Worm (Caenorhabditis elegans) whole organism, L1 larva: ENCODE measurements around the gene R03D7.15.

Experiments used
- C04F5.9 ChIP-seq: sonication (generic microtip); optimal IDR thresholded peaks from 2 replicates; lab custom pipeline; 2016; ENCODE audit warnings: missing genetic modification characterization, missing compliant biosample characterization
- C16A3.4 ChIP-seq: fragments of 150-350 bp; optimal IDR thresholded peaks from 2 replicates; lab custom pipeline; 2014; ENCODE audit warnings: missing biosample characterization, missing genetic modification characterization
- C34B4.2 ChIP-seq: sonication (generic microtip); optimal IDR thresholded peaks from 2 replicates; lab custom pipeline; 2017; ENCODE audit warnings: mild to moderate bottlenecking, missing genetic modification characterization, missing compliant biosample characterization
- F16B12.6 ChIP-seq: fragments of 150-350 bp; optimal IDR thresholded peaks from 2 replicates; lab custom pipeline; 2014; ENCODE audit warnings: missing biosample characterization, missing genetic modification characterization
- aha-1 ChIP-seq: fragments of 150-350 bp; optimal IDR thresholded peaks from 2 replicates; lab custom pipeline; 2014; ENCODE audit warnings: missing biosample characterization, missing genetic modification characterization
- alr-1 ChIP-seq: fragments of 200-800 bp; sonication (Bioruptor generic); optimal IDR thresholded peaks from 2 replicates; lab custom pipeline; 2018; ENCODE audit warnings: borderline replicate concordance, mild to moderate bottlenecking, missing genetic modification characterization, missing compliant biosample characterization
- blmp-1 ChIP-seq: fragments of 150-350 bp; optimal IDR thresholded peaks from 2 replicates; lab custom pipeline; 2014; ENCODE audit warnings: missing biosample characterization, missing genetic modification characterization
- ceh-8 ChIP-seq: fragments of 200-800 bp; sonication (Bioruptor generic); optimal IDR thresholded peaks from 2 replicates; lab custom pipeline; 2018; ENCODE audit warnings: mild to moderate bottlenecking, missing genetic modification characterization, moderate library complexity, missing compliant biosample characterization
- ceh-90 ChIP-seq: sonication (generic microtip); optimal IDR thresholded peaks from 2 replicates; lab custom pipeline; 2016; ENCODE audit warnings: missing genetic modification characterization, missing compliant biosample characterization
- ces-1 ChIP-seq: fragments of 150-350 bp; optimal IDR thresholded peaks from 2 replicates; lab custom pipeline; 2014; ENCODE audit warnings: missing biosample characterization, missing genetic modification reagents, missing genetic modification characterization
- dpl-1 ChIP-seq, 3 experiments: fragments of 150-350 bp in 2 of 3; sonication (generic microtip) in 1 of 3; optimal IDR thresholded peaks; 2 replicates each; lab custom pipeline; 2014 to 2017; ENCODE audit warnings: missing biosample characterization in 3 of 3, missing genetic modification characterization in 3 of 3, missing genetic modification reagents in 3 of 3
- dsc-1 ChIP-seq: sonication (generic microtip); optimal IDR thresholded peaks from 2 replicates; lab custom pipeline; 2016; ENCODE audit warnings: mild to moderate bottlenecking, missing genetic modification characterization, missing compliant biosample characterization
- egl-13 ChIP-seq: sonication (generic microtip); optimal IDR thresholded peaks from 2 replicates; lab custom pipeline; 2016; ENCODE audit warnings: missing genotype, missing genetic modification reagents, missing genetic modification characterization, missing compliant biosample characterization
- egl-27 ChIP-seq, 2 experiments: fragments of 150-350 bp in 1 of 2; sonication (generic microtip); optimal IDR thresholded peaks; 3 replicates each; lab custom pipeline; 2017 to 2018; ENCODE audit warnings: missing biosample characterization in 2 of 2, missing genetic modification characterization in 2 of 2, missing genetic modification reagents in 2 of 2
- elt-3 ChIP-seq, 6 experiments: fragments of 150-350 bp in 1 of 6; sonication (generic microtip); optimal IDR thresholded peaks; 2 replicates each; lab custom pipeline; 2017 to 2018; ENCODE audit warnings: missing biosample characterization in 6 of 6, missing genetic modification characterization in 6 of 6, inconsistent platforms in 1 of 6
- fkh-4 ChIP-seq: sonication (generic microtip); optimal IDR thresholded peaks from 2 replicates; lab custom pipeline; 2016; ENCODE audit warnings: missing compliant biosample characterization, missing genetic modification characterization, borderline replicate concordance
- fos-1 ChIP-seq: fragments of 150-350 bp; optimal IDR thresholded peaks from 2 replicates; lab custom pipeline; 2014; ENCODE audit warnings: missing biosample characterization, missing genetic modification characterization
- grh-1 ChIP-seq: fragments of 200-800 bp; sonication (Bioruptor generic); IDR thresholded peaks from 2 replicates; pipeline ENCODE4 v1.3.6; 2022; ENCODE audit warnings: missing genetic modification reagents, missing genetic modification characterization, missing compliant biosample characterization
- jun-1 ChIP-seq: fragments of 150-350 bp; optimal IDR thresholded peaks from 2 replicates; lab custom pipeline; 2014; ENCODE audit warnings: missing biosample characterization, missing genetic modification reagents, missing genetic modification characterization
- lin-13 ChIP-seq: fragments of 150-350 bp; optimal IDR thresholded peaks from 2 replicates; lab custom pipeline; 2014; ENCODE audit warnings: missing biosample characterization, missing genetic modification reagents, missing genetic modification characterization
- lin-14 ChIP-seq: fragments of 200-800 bp; sonication (Bioruptor generic); optimal IDR thresholded peaks from 2 replicates; lab custom pipeline; 2018; ENCODE audit warnings: mild to moderate bottlenecking, missing genetic modification characterization, moderate library complexity, missing compliant biosample characterization
- lin-15B ChIP-seq: fragments of 150-350 bp; sonication (generic microtip); optimal IDR thresholded peaks from 3 replicates; lab custom pipeline; 2014; ENCODE audit warnings: missing biosample characterization, missing genetic modification characterization
- lin-35 ChIP-seq, 2 experiments: fragments of 150-350 bp; optimal IDR thresholded peaks; 2 replicates each; lab custom pipeline; 2014; ENCODE audit warnings: missing biosample characterization in 2 of 2, missing genetic modification characterization in 2 of 2, missing genetic modification reagents in 2 of 2
- lin-39 ChIP-seq: fragments of 150-350 bp; optimal IDR thresholded peaks from 2 replicates; lab custom pipeline; 2014; ENCODE audit warnings: missing biosample characterization, missing genetic modification reagents, missing genetic modification characterization
- lsy-2 ChIP-seq, 2 experiments: fragments of 150-350 bp; optimal IDR thresholded peaks; 2 replicates each; lab custom pipeline; 2014; ENCODE audit warnings: missing biosample characterization in 2 of 2, missing genetic modification characterization in 2 of 2
- nhr-237 ChIP-seq: fragments of 150-350 bp; optimal IDR thresholded peaks from 2 replicates; lab custom pipeline; 2014; ENCODE audit warnings: missing biosample characterization, missing genetic modification characterization
- nhr-47 ChIP-seq: sonication (generic microtip); optimal IDR thresholded peaks from 2 replicates; lab custom pipeline; 2016; ENCODE audit warnings: mild to moderate bottlenecking, missing genetic modification characterization, moderate library complexity, missing compliant biosample characterization
- nhr-71 ChIP-seq: sonication (generic microtip); optimal IDR thresholded peaks from 2 replicates; lab custom pipeline; 2016; ENCODE audit warnings: mild to moderate bottlenecking, missing genetic modification characterization, moderate library complexity, missing compliant biosample characterization
- nhr-85 ChIP-seq: sonication (generic microtip); peaks from one replicate; lab custom pipeline; 2016; ENCODE audit warnings: missing genetic modification characterization, inconsistent platforms, missing compliant biosample characterization
- pax-3 ChIP-seq: fragments of 200-800 bp; sonication (Bioruptor generic); optimal IDR thresholded peaks from 2 replicates; lab custom pipeline; 2018; ENCODE audit warnings: mild to moderate bottlenecking, missing genetic modification characterization, moderate library complexity, missing compliant biosample characterization
- pqm-1 ChIP-seq: sonication (generic microtip); optimal IDR thresholded peaks from 3 replicates; lab custom pipeline; 2017; ENCODE audit warnings: missing biosample characterization, missing genetic modification characterization
- rnt-1 ChIP-seq: sonication (generic microtip); optimal IDR thresholded peaks from 2 replicates; lab custom pipeline; 2016; ENCODE audit warnings: mild to moderate bottlenecking, missing genetic modification characterization, moderate library complexity, missing compliant biosample characterization
- skn-1 ChIP-seq: fragments of 150-350 bp; optimal IDR thresholded peaks from 2 replicates; lab custom pipeline; 2014; ENCODE audit warnings: missing biosample characterization, missing genetic modification characterization
- snpc-4 ChIP-seq: fragments of 150-350 bp; optimal IDR thresholded peaks from 2 replicates; lab custom pipeline; 2014; ENCODE audit warnings: missing biosample characterization, missing genetic modification characterization
- snu-23 ChIP-seq: sonication (generic microtip); optimal IDR thresholded peaks from 2 replicates; lab custom pipeline; 2016; ENCODE audit warnings: missing genetic modification characterization, missing compliant biosample characterization
- tbx-2 ChIP-seq: sonication (generic microtip); optimal IDR thresholded peaks from 2 replicates; lab custom pipeline; 2016; ENCODE audit warnings: missing genetic modification characterization, missing compliant biosample characterization
- tlp-1 ChIP-seq: fragments of 150-350 bp; optimal IDR thresholded peaks from 2 replicates; lab custom pipeline; 2014; ENCODE audit warnings: missing biosample characterization, missing genetic modification characterization
- unc-130 ChIP-seq: fragments of 150-350 bp; optimal IDR thresholded peaks from 2 replicates; lab custom pipeline; 2017; ENCODE audit warnings: missing biosample characterization, missing genetic modification characterization, inconsistent platforms
- unc-30 ChIP-seq: sonication (generic microtip); optimal IDR thresholded peaks from 2 replicates; lab custom pipeline; 2017; ENCODE audit warnings: missing biosample characterization, missing genetic modification characterization
- unc-86 ChIP-seq: sonication (generic microtip); optimal IDR thresholded peaks from 2 replicates; lab custom pipeline; 2016; ENCODE audit warnings: missing genetic modification characterization, missing compliant biosample characterization
- vab-15 ChIP-seq: sonication (generic microtip); optimal IDR thresholded peaks from 2 replicates; lab custom pipeline; 2017; ENCODE audit warnings: missing genotype, mild to moderate bottlenecking, missing genetic modification characterization, missing compliant biosample characterization
- xbp-1 ChIP-seq: sonication (generic microtip); optimal IDR thresholded peaks from 2 replicates; lab custom pipeline; 2016; ENCODE audit warnings: missing genetic modification characterization, missing compliant biosample characterization
- zag-1 ChIP-seq: fragments of 150-350 bp; optimal IDR thresholded peaks from 2 replicates; lab custom pipeline; 2014; ENCODE audit warnings: missing biosample characterization, missing genetic modification characterization
- ztf-11 ChIP-seq, 2 experiments: sonication (generic microtip); optimal IDR thresholded peaks; 2 replicates each; lab custom pipeline; 2016 to 2017; ENCODE audit warnings: missing genetic modification characterization in 2 of 2, missing biosample characterization in 1 of 2, missing compliant biosample characterization in 1 of 2

The R03D7.15 gene

ce11 chrII:10975239-10975638, 33.2 kb downstream of the R03D7.15 start, which contains the start of gene ptp-3:
Gene ptp-3, plus strand, starts transcription at chrII:10975539.
- TF ChIP-seq C16A3.4 (no peak), elt-3 (tag; optimal IDR thresholded peaks at IDR 0.05; lab: Kevin White, UChicago) (no peak), zag-1 (tag; lab: Kevin White, UChicago) (no peak), snpc-4 (tag; lab: Kevin White, UChicago) (no peak), jun-1 (tag; lab: Kevin White, UChicago) (no peak), unc-86 (tag; lab: Kevin White, UChicago) (no peak), dpl-1 (GFP tag; optimal IDR thresholded peaks at IDR 0.05; lab: Kevin White, UChicago) (no peak), tlp-1 (no peak)
- TF ChIP-seq, all 84 proteins: peak for 0

ce11 chrII:10982017-10982416, 40.0 kb downstream of the R03D7.15 start:
- TF ChIP-seq lin-39 (tag; lab: Kevin White, UChicago) (peak; percentile 38), lsy-2 (tag; optimal IDR thresholded peaks at IDR 0.05; lab: Kevin White, UChicago) (peak in 1 of 2 experiments; percentile 25), egl-27 (tag; optimal IDR thresholded peaks at IDR 0.05; lab: Kevin White, UChicago) (no peak), rnt-1 (tag; lab: Kevin White, UChicago) (peak; percentile 57), F16B12.6 (tag; lab: Kevin White, UChicago) (no peak), C04F5.9 (tag; lab: Kevin White, UChicago) (no peak), unc-130 (tag; lab: Kevin White, UChicago) (peak; percentile 43), fos-1 (tag; lab: Kevin White, UChicago) (no peak), nhr-47 (tag; lab: Kevin White, UChicago) (no peak), snu-23 (GFP tag; lab: Kevin White, UChicago) (peak; percentile 5), lin-14 (peak; percentile 74), aha-1 (tag; lab: Kevin White, UChicago) (no peak), fkh-4 (tag; lab: Kevin White, UChicago) (no peak), tbx-2 (tag; lab: Kevin White, UChicago) (no peak), dsc-1 (no peak), nhr-71 (tag; lab: Kevin White, UChicago) (peak; percentile 55), lin-15B (tag; lab: Kevin White, UChicago) (no peak)

- TF ChIP-seq tbx-2 (tag; lab: Kevin White, UChicago) (peak; percentile 24), ceh-90 (tag; lab: Kevin White, UChicago) (no peak), ztf-11 (tag; optimal IDR thresholded peaks at IDR 0.05; lab: Kevin White, UChicago) (peak in 1 of 2 experiments; percentile 14), grh-1 (no peak), nhr-85 (peak; percentile 57), pax-3 (tag; lab: Kevin White, UChicago) (no peak)
- TF ChIP-seq, all 84 proteins: peak for 3
Measured at ce11 chrII:10986461-10987090, 44.6 kb downstream of the R03D7.15 start.

ce11 chrII:10988575-10988974, 46.6 kb downstream of the R03D7.15 start:
- TF ChIP-seq blmp-1 (tag; lab: Kevin White, UChicago) (peak; percentile 74), nhr-237 (tag; lab: Kevin White, UChicago) (no peak), nhr-85 (peak; percentile 53), egl-27 (tag; optimal IDR thresholded peaks at IDR 0.05; lab: Kevin White, UChicago) (no peak), lin-35 (GFP tag; optimal IDR thresholded peaks at IDR 0.05; lab: Kevin White, UChicago) (peak in 1 of 2 experiments; percentile 6), snpc-4 (tag; lab: Kevin White, UChicago) (no peak), dpl-1 (GFP tag; optimal IDR thresholded peaks at IDR 0.05; lab: Kevin White, UChicago) (no peak)

ce11 chrII:10989180-10989579, 47.2 kb downstream of the R03D7.15 start:
- TF ChIP-seq skn-1 (tag; lab: Kevin White, UChicago) (no peak), pax-3 (tag; lab: Kevin White, UChicago) (no peak), ces-1 (GFP tag; lab: Kevin White, UChicago) (no peak), unc-30 (tag; lab: Kevin White, UChicago) (no peak), egl-13 (no peak), vab-15 (no peak), C04F5.9 (tag; lab: Kevin White, UChicago) (no peak), egl-27 (tag; optimal IDR thresholded peaks at IDR 0.05; lab: Kevin White, UChicago) (no peak), lsy-2 (tag; optimal IDR thresholded peaks at IDR 0.05; lab: Kevin White, UChicago) (no peak), ztf-11 (tag; optimal IDR thresholded peaks at IDR 0.05; lab: Kevin White, UChicago) (no peak), unc-130 (tag; lab: Kevin White, UChicago) (no peak), xbp-1 (no peak), alr-1 (no peak), pqm-1 (tag; lab: Kevin White, UChicago) (no peak), C34B4.2 (no peak), rnt-1 (tag; lab: Kevin White, UChicago) (no peak), lin-13 (GFP tag; lab: Kevin White, UChicago) (no peak), ceh-8 (GFP tag; lab: Kevin White, UChicago) (no peak)
